Worm (Caenorhabditis elegans) whole organism, L2 larva: ENCODE data around the gene sly-1.

ENCODE experiments used
- F13H6.1 ChIP-seq: sonication (generic microtip); optimal IDR thresholded peaks from 2 replicates; lab custom pipeline; 2016; ENCODE audit warnings: missing genetic modification characterization, missing compliant biosample characterization
- Y55F3AM.14 ChIP-seq: fragments of 200-800 bp; sonication (Bioruptor generic); optimal IDR thresholded peaks from 2 replicates; lab custom pipeline; 2018; ENCODE audit warnings: mild to moderate bottlenecking, missing genetic modification characterization, missing compliant biosample characterization
- ZK546.5 ChIP-seq: sonication (generic microtip); optimal IDR thresholded peaks from 2 replicates; lab custom pipeline; 2017; ENCODE audit warnings: missing biosample characterization, missing genetic modification characterization
- alr-1 ChIP-seq: fragments of 150-350 bp; optimal IDR thresholded peaks from 2 replicates; lab custom pipeline; 2014; ENCODE audit warnings: missing biosample characterization, missing genetic modification characterization
- aly-2 ChIP-seq: fragments of 150-350 bp; optimal IDR thresholded peaks from 2 replicates; lab custom pipeline; 2014; ENCODE audit warnings: missing biosample characterization, missing genetic modification characterization
- ama-1 ChIP-seq: fragments of 150-350 bp; optimal IDR thresholded peaks from 2 replicates; lab custom pipeline; 2018; ENCODE audit warnings: inconsistent platforms
- blmp-1 ChIP-seq: sonication (generic microtip); optimal IDR thresholded peaks from 2 replicates; lab custom pipeline; 2017; ENCODE audit warnings: missing genetic modification characterization, mild to moderate bottlenecking, missing compliant biosample characterization, antibody characterized with exemption, moderate library complexity; ENCODE audit not compliant: insufficient read depth
- crh-2 ChIP-seq: sonication (generic microtip); optimal IDR thresholded peaks from 2 replicates; lab custom pipeline; 2017; ENCODE audit warnings: missing biosample characterization, missing genetic modification characterization
- dmd-4 ChIP-seq: sonication (generic microtip); optimal IDR thresholded peaks from 2 replicates; lab custom pipeline; 2017; ENCODE audit warnings: missing biosample characterization, missing genetic modification characterization
- egl-27 ChIP-seq: sonication (generic microtip); optimal IDR thresholded peaks from 3 replicates; lab custom pipeline; 2017; ENCODE audit warnings: missing biosample characterization, missing genetic modification reagents, missing genetic modification characterization
- fos-1 ChIP-seq: fragments of 150-350 bp; optimal IDR thresholded peaks from 2 replicates; lab custom pipeline; 2014; ENCODE audit warnings: missing biosample characterization, missing genetic modification characterization
- gmeb-1 ChIP-seq: fragments of 150-350 bp; optimal IDR thresholded peaks from 2 replicates; lab custom pipeline; 2014; ENCODE audit warnings: missing biosample characterization, missing genetic modification characterization
- lin-39 ChIP-seq: fragments of 150-350 bp; optimal IDR thresholded peaks from 2 replicates; lab custom pipeline; 2014; ENCODE audit warnings: missing biosample characterization, missing genetic modification reagents, missing genetic modification characterization
- lsy-2 ChIP-seq, 2 experiments: fragments of 150-350 bp in 1 of 2; sonication (generic microtip) in 1 of 2; optimal IDR thresholded peaks; 2 replicates each; lab custom pipeline; 2014 to 2017; ENCODE audit warnings: missing biosample characterization in 2 of 2, missing genetic modification characterization in 2 of 2
- mab-5 ChIP-seq: fragments of 150-350 bp; optimal IDR thresholded peaks from 2 replicates; lab custom pipeline; 2014; ENCODE audit warnings: missing biosample characterization, missing genetic modification characterization
- mdl-1 ChIP-seq, 2 experiments: fragments of 150-350 bp in 1 of 2; sonication (generic microtip) in 1 of 2; optimal IDR thresholded peaks; 2 replicates each; lab custom pipeline; 2017; ENCODE audit warnings: missing biosample characterization in 2 of 2, missing genetic modification characterization in 2 of 2
- nhr-10 ChIP-seq: sonication (generic microtip); optimal IDR thresholded peaks from 2 replicates; lab custom pipeline; 2017; ENCODE audit warnings: missing biosample characterization, missing genetic modification characterization
- nhr-11 ChIP-seq: fragments of 150-350 bp; optimal IDR thresholded peaks from 2 replicates; lab custom pipeline; 2014; ENCODE audit warnings: missing biosample characterization, missing genetic modification characterization
- nhr-129 ChIP-seq: fragments of 150-350 bp; optimal IDR thresholded peaks from 2 replicates; lab custom pipeline; 2014; ENCODE audit warnings: missing biosample characterization, missing genetic modification characterization
- nhr-21 ChIP-seq: fragments of 150-350 bp; optimal IDR thresholded peaks from 2 replicates; lab custom pipeline; 2014; ENCODE audit warnings: missing biosample characterization, missing genetic modification characterization
- nhr-23 ChIP-seq: fragments of 150-350 bp; optimal IDR thresholded peaks from 2 replicates; lab custom pipeline; 2014; ENCODE audit warnings: missing biosample characterization, missing genetic modification reagents, missing genetic modification characterization
- nhr-237 ChIP-seq: fragments of 150-350 bp; optimal IDR thresholded peaks from 2 replicates; lab custom pipeline; 2014; ENCODE audit warnings: missing biosample characterization, missing genetic modification characterization
- nhr-25 ChIP-seq: fragments of 150-350 bp; sonication (generic microtip); optimal IDR thresholded peaks from 3 replicates; lab custom pipeline; 2014; ENCODE audit warnings: missing biosample characterization, missing genetic modification characterization
- nhr-6 ChIP-seq: fragments of 150-350 bp; optimal IDR thresholded peaks from 2 replicates; lab custom pipeline; 2014; ENCODE audit warnings: missing biosample characterization, missing genetic modification characterization
- nhr-77 ChIP-seq: fragments of 150-350 bp; optimal IDR thresholded peaks from 2 replicates; lab custom pipeline; 2014; ENCODE audit warnings: missing biosample characterization, missing genetic modification characterization
- peb-1 ChIP-seq: fragments of 150-350 bp; optimal IDR thresholded peaks from 2 replicates; lab custom pipeline; 2014; ENCODE audit warnings: missing biosample characterization, missing genetic modification characterization
- sem-4 ChIP-seq: fragments of 150-350 bp; optimal IDR thresholded peaks from 2 replicates; lab custom pipeline; 2014; ENCODE audit warnings: missing biosample characterization, missing genetic modification reagents, missing genetic modification characterization
- sma-3 ChIP-seq: sonication (generic microtip); optimal IDR thresholded peaks from 2 replicates; lab custom pipeline; 2016; ENCODE audit warnings: missing genetic modification reagents, missing genetic modification characterization, missing compliant biosample characterization
- sma-9 ChIP-seq, 2 experiments: fragments of 150-350 bp in 1 of 2; sonication (generic microtip) in 1 of 2; optimal IDR thresholded peaks; 2 replicates each; lab custom pipeline; 2014 to 2016; ENCODE audit warnings: missing genetic modification characterization in 2 of 2, mild to moderate bottlenecking in 1 of 2, missing biosample characterization in 1 of 2, missing compliant biosample characterization in 1 of 2, missing genetic modification reagents in 1 of 2, moderate library complexity in 1 of 2
- snpc-4 ChIP-seq: fragments of 150-350 bp; optimal IDR thresholded peaks from 2 replicates; lab custom pipeline; 2014; ENCODE audit warnings: missing biosample characterization, missing genetic modification characterization
- unc-39 ChIP-seq: fragments of 150-350 bp; optimal IDR thresholded peaks from 2 replicates; lab custom pipeline; 2014; ENCODE audit warnings: missing biosample characterization, missing genetic modification characterization
- unc-55 ChIP-seq: fragments of 150-350 bp; sonication (generic microtip); optimal IDR thresholded peaks from 3 replicates; lab custom pipeline; 2014; ENCODE audit warnings: missing biosample characterization, missing genetic modification reagents, missing genetic modification characterization
- ztf-1 ChIP-seq: fragments of 200-800 bp; sonication (Bioruptor generic); conservative IDR thresholded peaks from 2 replicates; pipeline ENCODE4 v1.3.6; 2022; ENCODE audit warnings: missing genetic modification characterization, missing compliant biosample characterization

sly-1 gene

ce11 chrIII:10527446-10527845 is 20.6 kb downstream of the sly-1 start:
- no peak for TF ChIP-seq lin-39

- peak; percentile 27 for TF ChIP-seq nhr-25 (tag; lab: Kevin White, UChicago)
- no peak for TF ChIP-seq nhr-77 (tag; lab: Kevin White, UChicago)
- peak; percentile 57 for TF ChIP-seq gmeb-1 (tag; lab: Kevin White, UChicago)
- TF ChIP-seq sma-3: peak; percentile 55
- no peak for TF ChIP-seq ZK546.5 (tag; lab: Kevin White, UChicago)
- TF ChIP-seq nhr-21 (tag; lab: Kevin White, UChicago): peak; percentile 67
- peak; percentile 67 for TF ChIP-seq sma-9 (GFP tag; optimal IDR thresholded peaks at IDR 0.05; lab: Kevin White, UChicago)
- no peak for TF ChIP-seq sma-9 (tag; optimal IDR thresholded peaks at IDR 0.05; lab: Kevin White, UChicago)
- TF ChIP-seq nhr-129 (tag; lab: Kevin White, UChicago): peak; percentile 75
- TF ChIP-seq F13H6.1 (tag; lab: Kevin White, UChicago): peak; percentile 19
- TF ChIP-seq fos-1 (tag; lab: Kevin White, UChicago): peak; percentile 96
- TF ChIP-seq blmp-1 (tag; lab: Kevin White, UChicago): peak; percentile 6
- TF ChIP-seq crh-2 (tag; lab: Kevin White, UChicago): peak; percentile 86
- no peak for TF ChIP-seq nhr-237 (tag; lab: Kevin White, UChicago)
Observed at ce11 chrIII:10533310-10533709, 26.5 kb downstream of the sly-1 start.

- TF ChIP-seq F13H6.1 (tag; lab: Kevin White, UChicago): peak; percentile 50
- TF ChIP-seq sma-3: peak; percentile 58
- TF ChIP-seq blmp-1 (tag; lab: Kevin White, UChicago): peak; percentile 39
- peak; percentile 73 for TF ChIP-seq nhr-21 (tag; lab: Kevin White, UChicago)
- peak; percentile 72 to 81 for TF ChIP-seq mdl-1 (tag; optimal IDR thresholded peaks at IDR 0.05; lab: Kevin White, UChicago)
- peak; percentile 58 for TF ChIP-seq nhr-25 (tag; lab: Kevin White, UChicago)
- no peak for TF ChIP-seq ztf-1
- peak; percentile 21 for TF ChIP-seq gmeb-1 (tag; lab: Kevin White, UChicago)
- TF ChIP-seq Y55F3AM.14 (GFP tag; lab: Kevin White, UChicago): peak; percentile 56
- peak; percentile 88 for TF ChIP-seq nhr-129 (tag; lab: Kevin White, UChicago)
- no peak for TF ChIP-seq nhr-11 (tag; lab: Kevin White, UChicago)
- no peak for TF ChIP-seq nhr-77 (tag; lab: Kevin White, UChicago)
- TF ChIP-seq fos-1 (tag; lab: Kevin White, UChicago): peak; percentile 49
- peak; percentile 43 for TF ChIP-seq ama-1 (lab: Kevin White, UChicago)
- TF ChIP-seq sma-9 (GFP tag; optimal IDR thresholded peaks at IDR 0.05; lab: Kevin White, UChicago): peak; percentile 76
- no peak for TF ChIP-seq sma-9 (tag; optimal IDR thresholded peaks at IDR 0.05; lab: Kevin White, UChicago)
- TF ChIP-seq egl-27 (tag; lab: Kevin White, UChicago): no peak
- TF ChIP-seq lsy-2 (tag; optimal IDR thresholded peaks at IDR 0.05; lab: Kevin White, UChicago): peak in 1 of 2 experiments; percentile 13
- TF ChIP-seq, all 48 proteins: peak for 13
Observed at ce11 chrIII:10534191-10534590, 27.3 kb downstream of the sly-1 start.

ce11 chrIII:10535226-10535625 is 28.4 kb downstream of the sly-1 start, which contains the start of gene hpd-1:
TSS of gene hpd-1 (plus strand) at chrIII:10535526.
- no peak for TF ChIP-seq unc-39
- no peak for TF ChIP-seq unc-55 (GFP tag; lab: Kevin White, UChicago)
- no peak for TF ChIP-seq crh-2 (tag; lab: Kevin White, UChicago)
- no peak for TF ChIP-seq alr-1 (tag; lab: Kevin White, UChicago)
- no peak for TF ChIP-seq mab-5 (tag; lab: Kevin White, UChicago)
- no peak for TF ChIP-seq nhr-77 (tag; lab: Kevin White, UChicago)
- no peak for TF ChIP-seq aly-2
- no peak for TF ChIP-seq nhr-10 (tag; lab: Kevin White, UChicago)
- no peak for TF ChIP-seq peb-1
- no peak for TF ChIP-seq fos-1 (tag; lab: Kevin White, UChicago)
- TF ChIP-seq sem-4 (tag; lab: Kevin White, UChicago): no peak
- no peak for TF ChIP-seq nhr-6
- TF ChIP-seq nhr-23 (tag; lab: Kevin White, UChicago): no peak

- TF ChIP-seq snpc-4 (tag; lab: Kevin White, UChicago) (peak; percentile 30), nhr-25 (tag; lab: Kevin White, UChicago) (no peak), nhr-21 (tag; lab: Kevin White, UChicago) (no peak), dmd-4 (no peak)
- TF ChIP-seq, all 48 proteins: peak for 1
Observed at ce11 chrIII:10536087-10536723, 29.3 kb downstream of the sly-1 start.
